Worm (Caenorhabditis elegans): ENCODE measurements around the gene K11E4.1.

Gene K11E4.1

ce11 chrX:13736679-13737078, 22.7 kb downstream of the K11E4.1 start:
- TF ChIP-seq ceh-13 (GFP tag; optimal IDR thresholded peaks at IDR 0.05) (no peak), F13C5.2 (tag; optimal IDR thresholded peaks at IDR 0.05) (no peak), sea-1 (GFP tag; conservative IDR thresholded peaks at IDR 0.05) (no peak), aly-1 (tag; optimal IDR thresholded peaks at IDR 0.05) (no peak), hnd-1 (tag; optimal IDR thresholded peaks at IDR 0.05) (no peak)

ce11 chrX:13739125-13739820, 25.3 kb downstream of the K11E4.1 start:
- TF ChIP-seq pes-1 (GFP tag; IDR thresholded peaks at IDR 0.05) = no peak
- no peak for TF ChIP-seq ets-7 (tag; optimal IDR thresholded peaks at IDR 0.05)
- TF ChIP-seq hmbx-1 (tag; optimal IDR thresholded peaks at IDR 0.05) = no peak
- no peak for TF ChIP-seq ceh-36 (tag; optimal IDR thresholded peaks at IDR 0.05)
- no peak for TF ChIP-seq aly-1 (tag; optimal IDR thresholded peaks at IDR 0.05)
- no peak for TF ChIP-seq B0310.2 (tag; optimal IDR thresholded peaks at IDR 0.05)
- TF ChIP-seq hmg-4 (GFP tag; optimal IDR thresholded peaks at IDR 0.05) = no peak
- TF ChIP-seq ama-1 (optimal IDR thresholded peaks at IDR 0.05) = no peak
- no peak for TF ChIP-seq ceh-13 (GFP tag; optimal IDR thresholded peaks at IDR 0.05)
- TF ChIP-seq tbx-37 (GFP tag; conservative IDR thresholded peaks at IDR 0.05) = no peak
- TF ChIP-seq sea-1 (GFP tag; conservative IDR thresholded peaks at IDR 0.05) = no peak
- TF ChIP-seq hnd-1 (tag; optimal IDR thresholded peaks at IDR 0.05) = no peak
- no peak for TF ChIP-seq tbx-11 (GFP tag; IDR thresholded peaks at IDR 0.05)
- TF ChIP-seq tra-4 (tag; optimal IDR thresholded peaks at IDR 0.05) = no peak
- no peak for TF ChIP-seq F13C5.2 (tag; optimal IDR thresholded peaks at IDR 0.05)
- no peak for TF ChIP-seq flt-1 (GFP tag; IDR thresholded peaks at IDR 0.05)
- no peak for TF ChIP-seq scrt-1 (GFP tag; IDR thresholded peaks at IDR 0.05)

ce11 chrX:13743371-13743770, 29.4 kb downstream of the K11E4.1 start:
- TF ChIP-seq hmg-4 (GFP tag; optimal IDR thresholded peaks at IDR 0.05) (no peak), ceh-13 (GFP tag; optimal IDR thresholded peaks at IDR 0.05) (no peak)

ce11 chrX:13744543-13745113, 30.7 kb downstream of the K11E4.1 start:
- no peak for TF ChIP-seq pes-1 (GFP tag; IDR thresholded peaks at IDR 0.05)
- no peak for TF ChIP-seq sea-1 (GFP tag; conservative IDR thresholded peaks at IDR 0.05)
- no peak for TF ChIP-seq aly-1 (tag; optimal IDR thresholded peaks at IDR 0.05)
- no peak for TF ChIP-seq ama-1 (optimal IDR thresholded peaks at IDR 0.05)
- TF ChIP-seq ceh-36 (tag; optimal IDR thresholded peaks at IDR 0.05) = no peak
- no peak for TF ChIP-seq flt-1 (GFP tag; IDR thresholded peaks at IDR 0.05)

- TF ChIP-seq F13C5.2 (tag; optimal IDR thresholded peaks at IDR 0.05) (no peak), sea-1 (GFP tag; conservative IDR thresholded peaks at IDR 0.05) (no peak), scrt-1 (GFP tag; IDR thresholded peaks at IDR 0.05) (no peak), ama-1 (optimal IDR thresholded peaks at IDR 0.05) (no peak), flt-1 (GFP tag; IDR thresholded peaks at IDR 0.05) (no peak), aly-1 (tag; optimal IDR thresholded peaks at IDR 0.05) (no peak), B0310.2 (tag; optimal IDR thresholded peaks at IDR 0.05) (no peak), ceh-36 (tag; optimal IDR thresholded peaks at IDR 0.05) (no peak), tbx-37 (GFP tag; conservative IDR thresholded peaks at IDR 0.05) (no peak), hnd-1 (tag; optimal IDR thresholded peaks at IDR 0.05) (no peak), pes-1 (GFP tag; IDR thresholded peaks at IDR 0.05) (no peak), hmg-4 (GFP tag; optimal IDR thresholded peaks at IDR 0.05) (no peak), hmbx-1 (tag; optimal IDR thresholded peaks at IDR 0.05) (no peak), ceh-13 (GFP tag; optimal IDR thresholded peaks at IDR 0.05) (no peak)
These were observed 31.6 kb downstream of the K11E4.1 start for ce11 chrX:13745558-13745957.

- TF ChIP-seq flt-1 (GFP tag; IDR thresholded peaks at IDR 0.05) (no peak), tra-4 (tag; optimal IDR thresholded peaks at IDR 0.05) (no peak)
These were observed 32.3 kb downstream of the K11E4.1 start for ce11 chrX:13746231-13746630.

- TF ChIP-seq ama-1 (optimal IDR thresholded peaks at IDR 0.05) (no peak), ceh-36 (tag; optimal IDR thresholded peaks at IDR 0.05) (no peak)
These were observed 32.9 kb downstream of the K11E4.1 start, which contains the start of gene nhr-71 for ce11 chrX:13746661-13747365. nhr-71 (plus strand) TSS chrX:13747315.

- TF ChIP-seq hmbx-1 (tag; optimal IDR thresholded peaks at IDR 0.05) (no peak), tra-4 (tag; optimal IDR thresholded peaks at IDR 0.05) (no peak), ets-7 (tag; optimal IDR thresholded peaks at IDR 0.05) (no peak), aly-1 (tag; optimal IDR thresholded peaks at IDR 0.05) (no peak), B0310.2 (tag; optimal IDR thresholded peaks at IDR 0.05) (no peak), scrt-1 (GFP tag; IDR thresholded peaks at IDR 0.05) (no peak), ama-1 (optimal IDR thresholded peaks at IDR 0.05) (no peak), flt-1 (GFP tag; IDR thresholded peaks at IDR 0.05) (no peak), sea-1 (GFP tag; conservative IDR thresholded peaks at IDR 0.05) (no peak)
These were observed 34.0 kb downstream of the K11E4.1 start for ce11 chrX:13747997-13748396.

Data from whole organism, early embryonic.